Fruit fly (Drosophila melanogaster): ENCODE measurements around the gene Acbp2.

DNA sequence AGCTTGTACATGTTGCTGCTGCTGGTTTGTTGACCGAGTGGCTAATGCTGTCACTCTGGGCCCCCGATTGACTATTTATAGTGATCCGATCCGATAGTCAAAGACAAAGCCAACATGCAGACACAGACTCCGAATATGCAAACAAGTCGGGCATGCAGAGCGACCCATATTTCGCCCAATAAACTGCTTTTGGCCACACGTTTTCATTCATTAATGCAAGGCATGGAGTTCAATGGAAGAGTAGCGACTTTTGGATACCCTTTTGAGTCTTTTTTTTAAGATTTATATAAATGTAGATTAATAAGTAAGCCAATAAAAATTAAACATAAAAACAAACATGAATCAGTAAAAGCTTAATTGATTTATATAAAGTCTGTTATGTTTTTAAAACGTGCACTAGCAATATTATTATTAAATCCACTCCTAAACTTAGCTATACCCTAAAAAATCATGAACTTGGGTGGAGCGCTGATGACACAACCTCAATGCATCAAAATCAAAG, 45.1 kb upstream of the Acbp2 start, which contains the start of gene Cpr65Ea:
- TF ChIP-seq CG8478 (optimal IDR thresholded peaks at IDR 0.05) (no peak), CTCF (optimal IDR thresholded peaks at IDR 0.05) (no peak)
